Worm (Caenorhabditis elegans) whole organism, L3 larva: ENCODE results near the gene ints-11.

Experiments
- daf-12 ChIP-seq: fragments of 150-350 bp; optimal IDR thresholded peaks from 2 replicates; lab custom pipeline; 2014; ENCODE audit warnings: missing biosample characterization, missing genetic modification reagents, missing genetic modification characterization
- jun-1 ChIP-seq: fragments of 150-350 bp; optimal IDR thresholded peaks from 2 replicates; lab custom pipeline; 2014; ENCODE audit warnings: missing biosample characterization, missing genetic modification reagents, missing genetic modification characterization
- mdl-1 ChIP-seq: fragments of 150-350 bp; optimal IDR thresholded peaks from 2 replicates; lab custom pipeline; 2014; ENCODE audit warnings: missing biosample characterization, missing genetic modification characterization
- snpc-4 ChIP-seq: fragments of 150-350 bp; optimal IDR thresholded peaks from 2 replicates; lab custom pipeline; 2014; ENCODE audit warnings: missing biosample characterization, missing genetic modification characterization

- no peak for TF ChIP-seq mdl-1 (tag; lab: Kevin White, UChicago)
- TF ChIP-seq snpc-4, result no peak
- no peak for TF ChIP-seq jun-1 (tag; lab: Kevin White, UChicago)
- no peak for TF ChIP-seq daf-12 (tag; lab: Kevin White, UChicago)
Observed at ce11 chrII:8149930-8150329, 6.7 kb upstream of the ints-11 start, which contains the start of gene F10B5.3.
